Worm (Caenorhabditis elegans): ENCODE data around the gene gpa-8.
A peak's percentile ranks its signal among the peaks of the same experiment; 100 is the strongest.

Gene gpa-8

DNA sequence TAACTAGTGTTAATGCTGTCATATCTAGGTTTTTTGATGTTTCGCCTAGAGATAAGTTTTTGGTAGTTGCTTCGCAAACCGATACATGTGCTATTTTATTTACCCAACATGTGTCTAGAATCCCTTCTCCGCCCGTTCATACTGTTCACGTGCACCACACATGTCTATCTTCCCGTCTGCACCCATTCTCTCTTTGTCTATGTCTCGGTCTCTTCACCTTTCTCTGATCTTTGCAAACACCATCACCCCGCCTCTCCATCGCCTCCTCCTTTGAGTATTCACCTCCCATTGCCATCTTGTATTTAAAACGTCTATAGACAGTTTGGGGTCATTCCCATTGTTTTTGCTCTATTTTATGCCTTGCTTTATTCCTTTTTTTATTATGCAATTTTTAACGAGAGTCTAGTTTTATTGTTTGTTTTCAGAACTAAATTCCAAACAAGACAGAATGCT, 3.0 kb downstream of the gpa-8 start, which contains the start of gene F56H9.2 (continued):
- TF ChIP-seq unc-62 (GFP tag; optimal IDR thresholded peaks at IDR 0.05 in 1 of 2) (peak in 1 of 2 experiments; percentile 98), unc-62 (tag; optimal IDR thresholded peaks at IDR 0.05) (no peak), unc-130 (GFP tag; optimal IDR thresholded peaks at IDR 0.05) (no peak), ama-1 (optimal IDR thresholded peaks at IDR 0.05) (peak; percentile 69), lsy-2 (tag; optimal IDR thresholded peaks at IDR 0.05) (peak; percentile 59 to 60), mxl-3 (GFP tag; optimal IDR thresholded peaks at IDR 0.05) (peak; percentile 94), gei-8 (GFP tag; optimal IDR thresholded peaks at IDR 0.05) (peak; percentile 76), saeg-2 (GFP tag; IDR thresholded peaks at IDR 0.05) (peak; percentile 74; the same call in 1 of the 2 replicates), nhr-102 (tag; optimal IDR thresholded peaks at IDR 0.05) (peak; percentile 66), mes-2 (tag; optimal IDR thresholded peaks at IDR 0.05; ENCODE audit: poor library complexity, severe bottlenecking) (no peak), unc-39 (tag; optimal IDR thresholded peaks at IDR 0.05) (no peak)

ce11 chrV:12636248-12636647, 4.0 kb downstream of the gpa-8 start:
- TF ChIP-seq tra-1 (GFP tag; IDR thresholded peaks at IDR 0.05) (0 out of 2 replicates have a peak, but pooled peaks have one; percentile 43), hlh-30 (tag; optimal IDR thresholded peaks at IDR 0.05; ENCODE audit: insufficient read depth) (peak; percentile 26), saeg-2 (GFP tag; IDR thresholded peaks at IDR 0.05) (no peak), dmd-9 (GFP tag; IDR thresholded peaks at IDR 0.05) (no peak), duxl-1 (tag; optimal IDR thresholded peaks at IDR 0.05; ENCODE audit: poor library complexity) (no peak), nhr-42 (GFP tag; IDR thresholded peaks at IDR 0.05) (no peak), lim-7 (GFP tag; IDR thresholded peaks at IDR 0.05) (no peak), snpc-1.2 (GFP tag; IDR thresholded peaks at IDR 0.05) (no peak), nhr-11 (tag; optimal IDR thresholded peaks at IDR 0.05) (peak; percentile 35), daf-8 (GFP tag; IDR thresholded peaks at IDR 0.05) (no peak), unc-62 (GFP tag; optimal IDR thresholded peaks at IDR 0.05 in 1 of 2) (peak in 1 of 2 experiments; percentile 28), unc-62 (tag; optimal IDR thresholded peaks at IDR 0.05) (no peak), hlh-11 (tag; optimal IDR thresholded peaks at IDR 0.05) (peak; percentile 42), nhr-48 (tag; optimal IDR thresholded peaks at IDR 0.05) (peak; percentile 13), F44E2.7 (GFP tag; IDR thresholded peaks at IDR 0.05) (no peak), daf-12 (tag; optimal IDR thresholded peaks at IDR 0.05) (no peak), aha-1 (tag) (peak; percentile 32), hmg-1.1 (GFP tag; IDR thresholded peaks at IDR 0.05) (no peak), nhr-41 (GFP tag; IDR thresholded peaks at IDR 0.05) (no peak), T26A8.4 (GFP tag; IDR thresholded peaks at IDR 0.05) (no peak), zfp-2 (tag; optimal IDR thresholded peaks at IDR 0.05) (no peak), egl-27 (tag; optimal IDR thresholded peaks at IDR 0.05) (no peak), daf-16 (GFP tag; optimal IDR thresholded peaks at IDR 0.05) (peak in 1 of 2 experiments; percentile 50), daf-16 (tag; optimal IDR thresholded peaks at IDR 0.05) (no peak), lin-13 (GFP tag; optimal IDR thresholded peaks at IDR 0.05) (no peak), mdl-1 (tag; optimal IDR thresholded peaks at IDR 0.05) (peak in 1 of 2 experiments; percentile 20), dmd-8 (GFP tag; IDR thresholded peaks at IDR 0.05) (no peak), mep-1 (tag; optimal IDR thresholded peaks at IDR 0.05) (peak; percentile 1)

DNA sequence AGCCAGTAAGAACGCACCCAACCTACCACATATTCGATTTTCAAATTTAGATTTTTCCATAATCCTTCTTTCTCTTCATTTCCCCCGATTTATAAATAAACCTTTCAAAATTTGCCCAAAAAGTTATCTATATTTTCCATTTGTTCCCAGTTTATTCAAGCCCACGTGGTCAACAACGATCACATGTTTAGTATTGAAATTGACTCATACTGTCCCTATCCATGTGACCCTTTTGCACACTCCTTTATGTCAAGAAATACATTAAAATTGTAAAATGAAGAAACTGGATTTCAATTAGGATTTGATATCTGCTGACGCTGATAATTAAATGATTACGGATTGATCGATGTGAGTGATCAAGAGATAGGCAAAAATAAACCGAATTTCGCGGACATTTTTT, 5.1 kb downstream of the gpa-8 start:
- no peak for TF ChIP-seq Y48G9A.11 (GFP tag; IDR thresholded peaks at IDR 0.05)
- TF ChIP-seq dve-1 (tag; optimal IDR thresholded peaks at IDR 0.05; ENCODE audit: insufficient read depth) = peak; percentile 87
- no peak for TF ChIP-seq nhr-25 (tag; optimal IDR thresholded peaks at IDR 0.05; ENCODE audit: borderline replicate concordance, insufficient read depth)
- TF ChIP-seq vab-7 (GFP tag; IDR thresholded peaks at IDR 0.05) = no peak
- no peak for TF ChIP-seq nhr-48 (tag; optimal IDR thresholded peaks at IDR 0.05)
- no peak for TF ChIP-seq ZK337.2 (GFP tag; IDR thresholded peaks at IDR 0.05)
- no peak for TF ChIP-seq tra-1 (GFP tag; IDR thresholded peaks at IDR 0.05)
- TF ChIP-seq nhr-28 (tag; optimal IDR thresholded peaks at IDR 0.05) = peak; percentile 86
- no peak for TF ChIP-seq dmd-9 (GFP tag; IDR thresholded peaks at IDR 0.05)
- TF ChIP-seq php-3 (GFP tag; IDR thresholded peaks at IDR 0.05) = peak; percentile 50; the same call in 1 of the 2 replicates
- no peak for TF ChIP-seq ama-1 (optimal IDR thresholded peaks at IDR 0.05)
- TF ChIP-seq nhr-111 (GFP tag; optimal IDR thresholded peaks at IDR 0.05) = no peak
- TF ChIP-seq dmd-6 (GFP tag; IDR thresholded peaks at IDR 0.05) = peak; percentile 51
- TF ChIP-seq hlh-30 (tag; optimal IDR thresholded peaks at IDR 0.05; ENCODE audit: insufficient read depth) = peak; percentile 86
- TF ChIP-seq mep-1 (tag; optimal IDR thresholded peaks at IDR 0.05) = no peak
- TF ChIP-seq lin-39 (tag; optimal IDR thresholded peaks at IDR 0.05) = no peak
- TF ChIP-seq aly-2 (tag; optimal IDR thresholded peaks at IDR 0.05) = no peak
- no peak for TF ChIP-seq unc-130 (GFP tag; optimal IDR thresholded peaks at IDR 0.05)
- no peak for TF ChIP-seq nhr-76 (tag; optimal IDR thresholded peaks at IDR 0.05)
- TF ChIP-seq daf-16 (GFP tag; optimal IDR thresholded peaks at IDR 0.05) = no peak
- peak; percentile 45 for TF ChIP-seq daf-16 (tag; optimal IDR thresholded peaks at IDR 0.05)
- TF ChIP-seq mdl-1 (tag; optimal IDR thresholded peaks at IDR 0.05) = peak; percentile 58 to 85
